Fruit fly (Drosophila melanogaster) whole organism, pupa: Measurements from ENCODE around the gene CG44008.

ENCODE experiments used
- CG10348 ChIP-seq: fragments of 200-800 bp; sonication (Bioruptor generic); IDR thresholded peaks from 2 replicates; pipeline ENCODE4 v1.3.6; 2022; ENCODE audit warnings: missing biosample characterization, missing genetic modification characterization
- CG12605 ChIP-seq: fragments of 200-800 bp; sonication (Bioruptor generic); IDR thresholded peaks from 2 replicates; pipeline ENCODE4 v1.3.6; 2022; ENCODE audit warnings: missing biosample characterization, missing genetic modification characterization
- CG13204 ChIP-seq: fragments of 200-800 bp; sonication (Bioruptor generic); optimal IDR thresholded peaks from 2 replicates; lab custom pipeline; 2018; ENCODE audit warnings: missing biosample characterization, mild to moderate bottlenecking, missing genetic modification characterization, moderate library complexity
- CG14655 ChIP-seq: fragments of 200-800 bp; sonication (Bioruptor generic); optimal IDR thresholded peaks from 3 replicates; lab custom pipeline; 2017; ENCODE audit warnings: mild to moderate bottlenecking, missing biosample characterization, missing genetic modification reagents, missing genetic modification characterization
- CG15710 ChIP-seq: fragments of 200-800 bp; sonication (Bioruptor generic); optimal IDR thresholded peaks from 2 replicates; lab custom pipeline; 2018; ENCODE audit warnings: missing biosample characterization, mild to moderate bottlenecking, missing genetic modification characterization, moderate library complexity
- CG17806 ChIP-seq: fragments of 200-800 bp; sonication (Bioruptor generic); optimal IDR thresholded peaks from 2 replicates; lab custom pipeline; 2018; ENCODE audit warnings: missing biosample characterization, mild to moderate bottlenecking, missing genetic modification characterization, moderate library complexity
- CG32121 ChIP-seq: fragments of 200-800 bp; sonication (Bioruptor generic); IDR thresholded peaks from 2 replicates; pipeline ENCODE4 v1.3.6; 2022; ENCODE audit warnings: missing biosample characterization, missing genetic modification characterization
- CG34367 ChIP-seq: fragments of 200-800 bp; sonication (Bioruptor generic); optimal IDR thresholded peaks from 2 replicates; lab custom pipeline; 2018; ENCODE audit warnings: missing biosample characterization, mild to moderate bottlenecking, missing genetic modification characterization
- CG4496 ChIP-seq: fragments of 200-800 bp; sonication (Bioruptor generic); IDR thresholded peaks from 3 replicates; pipeline ENCODE4 v1.3.6; 2022; ENCODE audit warnings: missing biosample characterization, missing genetic modification characterization
- CG8159 ChIP-seq: fragments of 200-800 bp; sonication (Bioruptor generic); optimal IDR thresholded peaks from 3 replicates; lab custom pipeline; 2018; ENCODE audit warnings: missing biosample characterization, mild to moderate bottlenecking, missing genetic modification characterization, moderate library complexity
- CG8301 ChIP-seq: fragments of 200-800 bp; sonication (Bioruptor generic); optimal IDR thresholded peaks from 2 replicates; lab custom pipeline; 2018; ENCODE audit warnings: missing biosample characterization, mild to moderate bottlenecking, missing genetic modification characterization
- CG9948 ChIP-seq: fragments of 200-800 bp; sonication (Bioruptor generic); optimal IDR thresholded peaks from 2 replicates; lab custom pipeline; 2018; ENCODE audit warnings: missing biosample characterization, mild to moderate bottlenecking, missing genetic modification characterization, moderate library complexity
- D1 ChIP-seq: fragments of 200-800 bp; sonication (Bioruptor generic); optimal IDR thresholded peaks from 2 replicates; lab custom pipeline; 2018; ENCODE audit warnings: missing biosample characterization, mild to moderate bottlenecking, missing genetic modification characterization, moderate library complexity
- EcR ChIP-seq: fragments of 200-800 bp; sonication (Bioruptor generic); optimal IDR thresholded peaks from 3 replicates; lab custom pipeline; 2019; ENCODE audit warnings: missing biosample characterization, missing genetic modification characterization, mild to moderate bottlenecking, moderate library complexity, missing genetic modification reagents
- Ets98B ChIP-seq: fragments of 200-800 bp; sonication (Bioruptor generic); IDR thresholded peaks from 2 replicates; pipeline ENCODE4 v1.3.6; 2022; ENCODE audit warnings: missing biosample characterization, missing genetic modification characterization
- Pif1A ChIP-seq: fragments of 200-800 bp; sonication (Bioruptor generic); optimal IDR thresholded peaks from 3 replicates; lab custom pipeline; 2016; ENCODE audit warnings: missing biosample characterization, missing genetic modification characterization
- Pif1B ChIP-seq: fragments of 200-800 bp; sonication (Bioruptor generic); optimal IDR thresholded peaks from 3 replicates; lab custom pipeline; 2016; ENCODE audit warnings: missing biosample characterization, missing genetic modification characterization
- Snoo ChIP-seq: fragments of 200-800 bp; sonication (Bioruptor generic); optimal IDR thresholded peaks from 3 replicates; lab custom pipeline; 2017; ENCODE audit warnings: missing biosample characterization, mild to moderate bottlenecking, missing genetic modification characterization, inconsistent platforms
- fd96Ca ChIP-seq: fragments of 200-800 bp; sonication (Bioruptor generic); IDR thresholded peaks from 3 replicates; pipeline ENCODE4 v1.3.6; 2022; ENCODE audit warnings: missing biosample characterization, missing genetic modification characterization
- gl ChIP-seq: fragments of 200-800 bp; sonication (Bioruptor generic); optimal IDR thresholded peaks from 2 replicates; lab custom pipeline; 2018; ENCODE audit warnings: missing biosample characterization, mild to moderate bottlenecking, missing genetic modification characterization
- rn ChIP-seq: fragments of 200-800 bp; sonication (Bioruptor generic); IDR thresholded peaks from 2 replicates; pipeline ENCODE4 v1.3.6; 2022; ENCODE audit warnings: missing biosample characterization, missing genetic modification characterization

CG44008 gene

dm6 chr2L:11842291-11843187, at the start of gene CG44008, which contains the start of the genes CG14933, CG46426 and CG42486:
Gene CG44008 (minus strand): TSS chr2L:11842445.
Gene CG14933 (plus strand): TSS chr2L:11842828.
Gene CG46426 (plus strand): TSS chr2L:11842828.
Gene CG42486 (plus strand): TSS chr2L:11843137.
- no peak for TF ChIP-seq CG34367
- TF ChIP-seq CG8301, result no peak
- no peak for TF ChIP-seq Snoo
- no peak for TF ChIP-seq CG14655 (GFP tag; lab: Kevin White, UChicago)
- TF ChIP-seq Pif1A (GFP tag; lab: Kevin White, UChicago), result no peak
- TF ChIP-seq gl (tag; lab: Kevin White, UChicago), result no peak
- no peak for TF ChIP-seq EcR (GFP tag; lab: Kevin White, UChicago)
- TF ChIP-seq fd96Ca (GFP tag; lab: Robert Waterston, UW), result no peak
- no peak for TF ChIP-seq CG4496 (GFP tag; lab: Robert Waterston, UW)
- no peak for TF ChIP-seq CG13204 (GFP tag; lab: Kevin White, UChicago)
- TF ChIP-seq CG32121 (GFP tag; lab: Robert Waterston, UW), result no peak
- TF ChIP-seq Pif1B (GFP tag; lab: Kevin White, UChicago), result no peak
- no peak for TF ChIP-seq Ets98B
- no peak for TF ChIP-seq CG12605 (GFP tag; lab: Robert Waterston, UW)
- TF ChIP-seq rn (GFP tag; lab: Robert Waterston, UW), result no peak
- no peak for TF ChIP-seq CG8159
- TF ChIP-seq CG10348 (GFP tag; lab: Robert Waterston, UW), result no peak
- TF ChIP-seq, all 21 proteins: peak for 0

DNA sequence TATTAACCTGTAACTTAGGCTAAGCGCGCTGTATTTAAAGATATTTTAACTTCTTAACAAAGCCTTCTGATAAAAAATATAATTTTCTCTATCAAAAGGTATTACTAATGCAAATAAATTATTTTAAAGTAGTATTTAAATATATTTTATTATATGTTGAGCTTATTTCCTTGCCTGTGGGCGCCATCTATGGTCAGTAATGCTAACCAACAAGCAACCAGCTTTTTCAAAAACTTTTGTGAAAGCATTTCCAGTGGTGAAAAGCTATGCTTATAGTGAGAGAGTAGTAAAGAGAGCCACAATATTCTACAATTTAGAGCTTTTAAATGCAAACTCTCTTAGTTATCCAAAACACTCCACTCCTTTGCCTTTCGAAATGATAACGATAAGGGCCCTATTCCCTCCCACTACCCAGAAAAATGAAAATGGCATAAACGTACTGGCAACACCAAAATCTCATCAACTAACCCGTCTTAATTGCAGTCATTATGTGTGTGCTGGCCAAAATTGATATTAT, 36.6 kb upstream of the CG44008 start:
- no peak for TF ChIP-seq CG14655 (GFP tag; lab: Kevin White, UChicago)
- no peak for TF ChIP-seq Pif1A (GFP tag; lab: Kevin White, UChicago)
- no peak for TF ChIP-seq CG15710 (tag; lab: Kevin White, UChicago)
- TF ChIP-seq Snoo, result no peak
- TF ChIP-seq Pif1B (GFP tag; lab: Kevin White, UChicago), result no peak
- no peak for TF ChIP-seq CG34367
- no peak for TF ChIP-seq EcR (GFP tag; lab: Kevin White, UChicago)
- TF ChIP-seq gl (tag; lab: Kevin White, UChicago), result no peak
- TF ChIP-seq CG17806 (tag; lab: Kevin White, UChicago), result no peak
- TF ChIP-seq CG8159, result no peak
- no peak for TF ChIP-seq D1 (tag; lab: Kevin White, UChicago)
- TF ChIP-seq, all 21 proteins: peak for 0

DNA sequence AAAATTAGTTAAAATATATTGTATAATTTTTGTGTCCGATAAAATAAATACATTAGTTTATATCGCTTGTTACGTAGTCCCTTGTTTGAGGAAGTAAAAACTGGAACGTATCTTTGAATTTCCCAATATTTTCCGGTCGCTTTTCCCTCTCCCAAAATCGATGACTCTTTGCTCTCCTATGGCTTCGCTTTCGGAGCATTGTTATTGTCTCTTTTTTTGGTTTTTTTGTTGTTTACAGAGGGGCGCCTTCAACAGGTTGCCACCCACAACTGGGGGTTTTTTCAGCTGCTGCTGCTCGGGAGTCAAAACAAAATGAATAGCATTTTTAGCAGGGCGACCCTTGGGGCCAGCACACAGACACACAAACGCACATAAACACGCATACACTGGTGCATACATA, 32.6 kb upstream of the CG44008 start:
- TF ChIP-seq CG14655 (GFP tag; lab: Kevin White, UChicago), result peak; percentile 2
- TF ChIP-seq Snoo, result no peak
- TF ChIP-seq CG32121 (GFP tag; lab: Robert Waterston, UW), result no peak
- TF ChIP-seq CG9948 (tag; lab: Kevin White, UChicago), result no peak
- TF ChIP-seq CG12605 (GFP tag; lab: Robert Waterston, UW), result peak; percentile 94
- TF ChIP-seq fd96Ca (GFP tag; lab: Robert Waterston, UW), result 0 out of 3 replicates have a peak, but pooled peaks have one; percentile 21
- TF ChIP-seq CG4496 (GFP tag; lab: Robert Waterston, UW), result peak; percentile 64; the same call in 2 of the 3 replicates
- peak; percentile 27; the same call in 1 of the 2 replicates for TF ChIP-seq Ets98B
- no peak for TF ChIP-seq CG10348 (GFP tag; lab: Robert Waterston, UW)
- no peak for TF ChIP-seq CG17806 (tag; lab: Kevin White, UChicago)
- no peak for TF ChIP-seq rn (GFP tag; lab: Robert Waterston, UW)
- TF ChIP-seq CG13204 (GFP tag; lab: Kevin White, UChicago), result no peak
- no peak for TF ChIP-seq gl (tag; lab: Kevin White, UChicago)
- no peak for TF ChIP-seq CG34367

DNA sequence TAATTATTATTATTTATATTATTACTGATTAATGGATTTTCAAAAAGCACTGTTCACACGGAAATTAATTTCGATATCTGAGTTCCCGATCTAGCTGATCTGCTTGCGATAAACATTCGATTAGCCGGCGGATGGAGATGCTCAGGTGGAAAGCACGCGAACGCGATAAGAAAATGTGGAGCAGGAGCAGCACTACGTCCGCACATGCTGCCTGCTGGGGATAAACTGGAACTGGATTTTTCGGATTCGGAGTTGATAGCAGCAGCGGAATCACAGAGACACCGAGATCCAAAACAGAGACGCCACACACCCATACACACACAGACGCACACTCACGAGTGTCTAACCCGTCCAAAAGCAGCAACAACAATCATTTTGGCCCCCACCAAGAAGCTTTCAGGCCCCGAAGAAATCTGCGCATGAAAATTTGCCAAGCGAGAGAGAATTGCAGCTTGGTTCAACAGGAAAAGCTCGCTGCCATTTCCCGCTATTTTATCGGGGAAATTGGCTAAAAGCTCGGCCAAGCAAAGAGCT, 32.1 kb upstream of the CG44008 start:
- no peak for TF ChIP-seq CG13204 (GFP tag; lab: Kevin White, UChicago)
- TF ChIP-seq Ets98B, result peak; percentile 30; the same call in 1 of the 2 replicates
- TF ChIP-seq Pif1B (GFP tag; lab: Kevin White, UChicago), result no peak
- no peak for TF ChIP-seq CG12605 (GFP tag; lab: Robert Waterston, UW)
- no peak for TF ChIP-seq gl (tag; lab: Kevin White, UChicago)
- no peak for TF ChIP-seq rn (GFP tag; lab: Robert Waterston, UW)
- TF ChIP-seq fd96Ca (GFP tag; lab: Robert Waterston, UW), result 0 out of 3 replicates have a peak, but pooled peaks have one; percentile 30
- TF ChIP-seq Pif1A (GFP tag; lab: Kevin White, UChicago), result no peak
- TF ChIP-seq CG9948 (tag; lab: Kevin White, UChicago), result no peak
- TF ChIP-seq CG4496 (GFP tag; lab: Robert Waterston, UW), result peak; percentile 57; the same call in 1 of the 3 replicates
- TF ChIP-seq CG32121 (GFP tag; lab: Robert Waterston, UW), result peak; percentile 39; the same call in 1 of the 2 replicates
- TF ChIP-seq CG10348 (GFP tag; lab: Robert Waterston, UW), result no peak
- TF ChIP-seq, all 21 proteins: peak for 4

- no peak for TF ChIP-seq CG13204 (GFP tag; lab: Kevin White, UChicago)
- no peak for TF ChIP-seq D1 (tag; lab: Kevin White, UChicago)
- peak; percentile 66 for TF ChIP-seq CG8159
- TF ChIP-seq rn (GFP tag; lab: Robert Waterston, UW), result no peak
- no peak for TF ChIP-seq Pif1A (GFP tag; lab: Kevin White, UChicago)
- no peak for TF ChIP-seq gl (tag; lab: Kevin White, UChicago)
- TF ChIP-seq CG4496 (GFP tag; lab: Robert Waterston, UW), result no peak
- peak; percentile 26 for TF ChIP-seq Pif1B (GFP tag; lab: Kevin White, UChicago)
- peak; percentile 44 for TF ChIP-seq CG15710 (tag; lab: Kevin White, UChicago)
- no peak for TF ChIP-seq CG8301
- peak; percentile 68 for TF ChIP-seq EcR (GFP tag; lab: Kevin White, UChicago)
- TF ChIP-seq CG10348 (GFP tag; lab: Robert Waterston, UW), result no peak
- TF ChIP-seq Ets98B, result no peak
- TF ChIP-seq CG34367, result no peak
- TF ChIP-seq CG9948 (tag; lab: Kevin White, UChicago), result peak; percentile 2
- TF ChIP-seq CG32121 (GFP tag; lab: Robert Waterston, UW), result no peak
- no peak for TF ChIP-seq Snoo
- TF ChIP-seq CG17806 (tag; lab: Kevin White, UChicago), result peak; percentile 29
- TF ChIP-seq CG12605 (GFP tag; lab: Robert Waterston, UW), result no peak
- peak; percentile 24 for TF ChIP-seq CG14655 (GFP tag; lab: Kevin White, UChicago)
- TF ChIP-seq fd96Ca (GFP tag; lab: Robert Waterston, UW), result no peak
- TF ChIP-seq, all 21 proteins: peak for 7
These were observed 28.7 kb upstream of the CG44008 start for dm6 chr2L:11870867-11871452.
